Worm (Caenorhabditis elegans) whole organism, L2 larva: Measurements from ENCODE around the gene srx-2.
A peak's percentile ranks its signal among the peaks of the same experiment; 100 is the strongest.

Source experiments
- C34F6.9 ChIP-seq: fragments of 150-350 bp; optimal IDR thresholded peaks from 2 replicates; lab custom pipeline; 2014; ENCODE audit warnings: missing biosample characterization, missing genetic modification characterization
- F13H6.1 ChIP-seq: sonication (generic microtip); optimal IDR thresholded peaks from 2 replicates; lab custom pipeline; 2016; ENCODE audit warnings: missing genetic modification characterization, missing compliant biosample characterization
- aly-2 ChIP-seq: fragments of 150-350 bp; optimal IDR thresholded peaks from 2 replicates; lab custom pipeline; 2014; ENCODE audit warnings: missing biosample characterization, missing genetic modification characterization
- ama-1 ChIP-seq: fragments of 150-350 bp; optimal IDR thresholded peaks from 2 replicates; lab custom pipeline; 2018; ENCODE audit warnings: inconsistent platforms
- blmp-1 ChIP-seq: sonication (generic microtip); optimal IDR thresholded peaks from 2 replicates; lab custom pipeline; 2017; ENCODE audit warnings: missing genetic modification characterization, mild to moderate bottlenecking, missing compliant biosample characterization, antibody characterized with exemption, moderate library complexity; ENCODE audit not compliant: insufficient read depth
- ceh-16 ChIP-seq: fragments of 150-350 bp; optimal IDR thresholded peaks from 2 replicates; lab custom pipeline; 2014; ENCODE audit warnings: missing biosample characterization, missing genetic modification characterization
- crh-2 ChIP-seq: sonication (generic microtip); optimal IDR thresholded peaks from 2 replicates; lab custom pipeline; 2017; ENCODE audit warnings: missing biosample characterization, missing genetic modification characterization
- egl-27 ChIP-seq: sonication (generic microtip); optimal IDR thresholded peaks from 3 replicates; lab custom pipeline; 2017; ENCODE audit warnings: missing biosample characterization, missing genetic modification reagents, missing genetic modification characterization
- elt-1 ChIP-seq: fragments of 150-350 bp; optimal IDR thresholded peaks from 2 replicates; lab custom pipeline; 2014; ENCODE audit warnings: missing biosample characterization, missing genetic modification characterization
- fos-1 ChIP-seq: fragments of 150-350 bp; optimal IDR thresholded peaks from 2 replicates; lab custom pipeline; 2014; ENCODE audit warnings: missing biosample characterization, missing genetic modification characterization
- gmeb-1 ChIP-seq: fragments of 150-350 bp; optimal IDR thresholded peaks from 2 replicates; lab custom pipeline; 2014; ENCODE audit warnings: missing biosample characterization, missing genetic modification characterization
- lin-11 ChIP-seq: fragments of 150-350 bp; sonication (generic microtip); optimal IDR thresholded peaks from 2 replicates; lab custom pipeline; 2014; ENCODE audit warnings: missing biosample characterization, missing genetic modification characterization, inconsistent platforms, mixed read lengths
- lin-13 ChIP-seq: fragments of 150-350 bp; optimal IDR thresholded peaks from 2 replicates; lab custom pipeline; 2014; ENCODE audit warnings: missing biosample characterization, missing genetic modification reagents, missing genetic modification characterization
- lin-39 ChIP-seq: fragments of 150-350 bp; optimal IDR thresholded peaks from 2 replicates; lab custom pipeline; 2014; ENCODE audit warnings: missing biosample characterization, missing genetic modification reagents, missing genetic modification characterization
- lsy-2 ChIP-seq, 2 experiments: fragments of 150-350 bp in 1 of 2; sonication (generic microtip) in 1 of 2; optimal IDR thresholded peaks; 2 replicates each; lab custom pipeline; 2014 to 2017; ENCODE audit warnings: missing biosample characterization in 2 of 2, missing genetic modification characterization in 2 of 2
- mab-5 ChIP-seq: fragments of 150-350 bp; optimal IDR thresholded peaks from 2 replicates; lab custom pipeline; 2014; ENCODE audit warnings: missing biosample characterization, missing genetic modification characterization
- mbf-1 ChIP-seq: sonication (generic microtip); optimal IDR thresholded peaks from 2 replicates; lab custom pipeline; 2017; ENCODE audit warnings: missing biosample characterization, missing genetic modification characterization
- mdl-1 ChIP-seq, 2 experiments: fragments of 150-350 bp in 1 of 2; sonication (generic microtip) in 1 of 2; optimal IDR thresholded peaks; 2 replicates each; lab custom pipeline; 2017; ENCODE audit warnings: missing biosample characterization in 2 of 2, missing genetic modification characterization in 2 of 2
- nhr-10 ChIP-seq: sonication (generic microtip); optimal IDR thresholded peaks from 2 replicates; lab custom pipeline; 2017; ENCODE audit warnings: missing biosample characterization, missing genetic modification characterization
- nhr-11 ChIP-seq: fragments of 150-350 bp; optimal IDR thresholded peaks from 2 replicates; lab custom pipeline; 2014; ENCODE audit warnings: missing biosample characterization, missing genetic modification characterization
- nhr-12 ChIP-seq: fragments of 150-350 bp; optimal IDR thresholded peaks from 2 replicates; lab custom pipeline; 2014; ENCODE audit warnings: missing biosample characterization, missing genetic modification characterization
- nhr-129 ChIP-seq: fragments of 150-350 bp; optimal IDR thresholded peaks from 2 replicates; lab custom pipeline; 2014; ENCODE audit warnings: missing biosample characterization, missing genetic modification characterization
- nhr-21 ChIP-seq: fragments of 150-350 bp; optimal IDR thresholded peaks from 2 replicates; lab custom pipeline; 2014; ENCODE audit warnings: missing biosample characterization, missing genetic modification characterization
- nhr-23 ChIP-seq: fragments of 150-350 bp; optimal IDR thresholded peaks from 2 replicates; lab custom pipeline; 2014; ENCODE audit warnings: missing biosample characterization, missing genetic modification reagents, missing genetic modification characterization
- nhr-25 ChIP-seq: fragments of 150-350 bp; sonication (generic microtip); optimal IDR thresholded peaks from 3 replicates; lab custom pipeline; 2014; ENCODE audit warnings: missing biosample characterization, missing genetic modification characterization
- nhr-77 ChIP-seq: fragments of 150-350 bp; optimal IDR thresholded peaks from 2 replicates; lab custom pipeline; 2014; ENCODE audit warnings: missing biosample characterization, missing genetic modification characterization
- peb-1 ChIP-seq: fragments of 150-350 bp; optimal IDR thresholded peaks from 2 replicates; lab custom pipeline; 2014; ENCODE audit warnings: missing biosample characterization, missing genetic modification characterization
- sem-4 ChIP-seq: fragments of 150-350 bp; optimal IDR thresholded peaks from 2 replicates; lab custom pipeline; 2014; ENCODE audit warnings: missing biosample characterization, missing genetic modification reagents, missing genetic modification characterization
- skn-1 ChIP-seq: sonication (generic microtip); optimal IDR thresholded peaks from 2 replicates; lab custom pipeline; 2017; ENCODE audit warnings: missing biosample characterization, missing genetic modification characterization
- sma-3 ChIP-seq: sonication (generic microtip); optimal IDR thresholded peaks from 2 replicates; lab custom pipeline; 2016; ENCODE audit warnings: missing genetic modification reagents, missing genetic modification characterization, missing compliant biosample characterization
- sma-9 ChIP-seq, 2 experiments: fragments of 150-350 bp in 1 of 2; sonication (generic microtip) in 1 of 2; optimal IDR thresholded peaks; 2 replicates each; lab custom pipeline; 2014 to 2016; ENCODE audit warnings: missing genetic modification characterization in 2 of 2, mild to moderate bottlenecking in 1 of 2, missing biosample characterization in 1 of 2, missing compliant biosample characterization in 1 of 2, missing genetic modification reagents in 1 of 2, moderate library complexity in 1 of 2
- snpc-4 ChIP-seq: fragments of 150-350 bp; optimal IDR thresholded peaks from 2 replicates; lab custom pipeline; 2014; ENCODE audit warnings: missing biosample characterization, missing genetic modification characterization
- unc-62 ChIP-seq: fragments of 150-350 bp; optimal IDR thresholded peaks from 2 replicates; lab custom pipeline; 2014; ENCODE audit warnings: missing biosample characterization, missing genetic modification reagents, missing genetic modification characterization
- zag-1 ChIP-seq: fragments of 150-350 bp; optimal IDR thresholded peaks from 2 replicates; lab custom pipeline; 2014; ENCODE audit warnings: missing biosample characterization, missing genetic modification characterization
- ztf-11 ChIP-seq: sonication (generic microtip); optimal IDR thresholded peaks from 2 replicates; lab custom pipeline; 2017; ENCODE audit warnings: missing biosample characterization, missing genetic modification characterization

The srx-2 gene

ce11 chrV:8988104-8988503, 21.2 kb upstream of the srx-2 start, which contains the start of gene str-87:
TSS of gene str-87 (minus strand) at chrV:8988204.
- TF ChIP-seq nhr-129 (tag; lab: Kevin White, UChicago) (no peak), nhr-77 (no peak), fos-1 (tag; lab: Kevin White, UChicago) (no peak), lin-11 (tag; lab: Kevin White, UChicago) (no peak), lin-39 (tag; lab: Kevin White, UChicago) (no peak), nhr-12 (no peak)
- TF ChIP-seq, all 48 proteins: peak for 0

ce11 chrV:8990194-8990649, 19.1 kb upstream of the srx-2 start, which contains the start of gene F59E11.7:
TSS of gene F59E11.7 (plus strand) at chrV:8990244.
- no peak for TF ChIP-seq C34F6.9
- TF ChIP-seq nhr-12: no peak
- TF ChIP-seq nhr-25: peak; percentile 77
- peak; percentile 11 for TF ChIP-seq sma-3 (GFP tag; lab: Kevin White, UChicago)
- TF ChIP-seq lin-39 (tag; lab: Kevin White, UChicago): no peak
- TF ChIP-seq skn-1 (tag; lab: Kevin White, UChicago): no peak
- no peak for TF ChIP-seq snpc-4 (tag; lab: Kevin White, UChicago)
- TF ChIP-seq F13H6.1 (tag; lab: Kevin White, UChicago): no peak
- TF ChIP-seq blmp-1 (tag; lab: Kevin White, UChicago): no peak
- TF ChIP-seq sma-9 (GFP tag; optimal IDR thresholded peaks at IDR 0.05; lab: Kevin White, UChicago): no peak
- no peak for TF ChIP-seq sma-9 (tag; optimal IDR thresholded peaks at IDR 0.05; lab: Kevin White, UChicago)

- TF ChIP-seq mbf-1 (tag; lab: Kevin White, UChicago): no peak
- TF ChIP-seq nhr-21 (tag; lab: Kevin White, UChicago): no peak
Measured at ce11 chrV:8991679-8992078, 17.6 kb upstream of the srx-2 start, which contains the start of gene F59E11.6. TSS of gene F59E11.6 (plus strand) at chrV:8991789.

DNA sequence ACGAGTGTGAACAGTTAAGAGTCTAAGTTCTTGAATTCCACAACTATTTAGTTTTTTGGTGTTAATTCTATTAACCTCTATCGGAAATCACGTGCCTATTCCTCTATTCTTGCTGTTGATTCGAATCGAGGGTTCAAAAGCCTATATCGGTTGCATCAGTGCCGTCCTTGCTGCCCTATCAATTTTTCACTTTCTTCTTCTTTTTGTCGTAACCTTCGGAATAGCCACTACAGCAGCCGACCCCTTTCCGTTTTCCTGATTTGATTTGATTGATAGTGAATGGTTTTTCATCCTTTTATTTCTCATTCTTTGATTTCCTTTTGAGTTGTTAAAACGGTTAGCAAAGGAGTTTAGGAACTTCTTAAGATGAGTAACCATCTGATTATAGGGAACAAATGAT, 15.0 kb upstream of the srx-2 start:
- peak; percentile 42 for TF ChIP-seq sma-9 (GFP tag; optimal IDR thresholded peaks at IDR 0.05; lab: Kevin White, UChicago)
- no peak for TF ChIP-seq sma-9 (tag; optimal IDR thresholded peaks at IDR 0.05; lab: Kevin White, UChicago)
- TF ChIP-seq mdl-1 (tag; optimal IDR thresholded peaks at IDR 0.05; lab: Kevin White, UChicago): no peak
- no peak for TF ChIP-seq gmeb-1
- no peak for TF ChIP-seq ama-1 (lab: Kevin White, UChicago)
- TF ChIP-seq nhr-23: no peak
- TF ChIP-seq C34F6.9: no peak
- TF ChIP-seq nhr-11 (tag; lab: Kevin White, UChicago): no peak
- no peak for TF ChIP-seq nhr-10 (tag; lab: Kevin White, UChicago)
- peak; percentile 33 for TF ChIP-seq nhr-25
- no peak for TF ChIP-seq unc-62 (GFP tag; lab: Kevin White, UChicago)
- no peak for TF ChIP-seq nhr-129 (tag; lab: Kevin White, UChicago)
- peak; percentile 15 for TF ChIP-seq crh-2 (tag; lab: Kevin White, UChicago)
- no peak for TF ChIP-seq lin-13 (GFP tag; lab: Kevin White, UChicago)
- TF ChIP-seq egl-27: no peak
- peak; percentile 45 for TF ChIP-seq nhr-21 (tag; lab: Kevin White, UChicago)
- peak; percentile 33 for TF ChIP-seq sma-3 (GFP tag; lab: Kevin White, UChicago)
- TF ChIP-seq blmp-1 (tag; lab: Kevin White, UChicago): peak; percentile 91
- TF ChIP-seq sem-4 (tag; lab: Kevin White, UChicago): peak; percentile 10
- TF ChIP-seq skn-1 (tag; lab: Kevin White, UChicago): no peak
- no peak for TF ChIP-seq lin-39 (tag; lab: Kevin White, UChicago)
- TF ChIP-seq, all 48 proteins: peak for 7

DNA sequence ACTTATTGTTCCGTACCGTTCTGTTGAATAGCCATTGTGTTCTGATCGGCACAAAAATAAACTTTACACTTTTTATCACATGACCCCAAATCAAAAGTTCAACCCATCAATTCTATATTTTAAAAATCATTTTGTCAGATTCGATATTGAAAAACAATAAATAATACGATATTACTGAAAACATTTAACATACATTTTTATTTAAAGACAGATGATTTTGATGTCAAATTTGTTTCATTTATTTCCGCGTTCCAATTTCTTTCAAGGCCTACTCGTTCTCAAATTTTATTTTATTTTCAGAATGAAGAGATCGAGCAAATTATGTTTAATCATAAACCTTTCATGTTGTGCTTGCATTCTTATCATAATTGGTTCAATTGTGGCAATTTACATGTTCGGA, 14.5 kb upstream of the srx-2 start, which contains the start of gene F59E11.5:
TSS of gene F59E11.5 (plus strand) at position 301 of the 400 bp plus-strand sequence.
- TF ChIP-seq ceh-16 (no peak), nhr-25 (peak; percentile 35), C34F6.9 (no peak), nhr-11 (tag; lab: Kevin White, UChicago) (no peak)

- no peak for TF ChIP-seq nhr-21 (tag; lab: Kevin White, UChicago)
- no peak for TF ChIP-seq snpc-4 (tag; lab: Kevin White, UChicago)
- TF ChIP-seq mab-5: no peak
- TF ChIP-seq nhr-10 (tag; lab: Kevin White, UChicago): no peak
- no peak for TF ChIP-seq nhr-25
- no peak for TF ChIP-seq aly-2
- no peak for TF ChIP-seq nhr-77
- TF ChIP-seq crh-2 (tag; lab: Kevin White, UChicago): no peak
- no peak for TF ChIP-seq lin-11 (tag; lab: Kevin White, UChicago)
- TF ChIP-seq elt-1: no peak
- no peak for TF ChIP-seq mdl-1 (tag; optimal IDR thresholded peaks at IDR 0.05; lab: Kevin White, UChicago)
- TF ChIP-seq lsy-2 (tag; optimal IDR thresholded peaks at IDR 0.05; lab: Kevin White, UChicago): no peak
- no peak for TF ChIP-seq ztf-11 (tag; lab: Kevin White, UChicago)
- no peak for TF ChIP-seq zag-1 (tag; lab: Kevin White, UChicago)
- TF ChIP-seq peb-1 (tag; lab: Kevin White, UChicago): no peak
- no peak for TF ChIP-seq F13H6.1 (tag; lab: Kevin White, UChicago)
Measured at ce11 chrV:9001175-9001574, 8.1 kb upstream of the srx-2 start, which contains the start of gene F59E11.2. TSS of gene F59E11.2 (plus strand) at chrV:9001475.
